Fruit fly (Drosophila melanogaster): Measurements from ENCODE around the gene Nos.

Gene Nos

dm6 chr2L:10759624-10760023, 77.7 kb downstream of the Nos start:
- peak; percentile 41 for TF ChIP-seq Sox102F (GFP tag; optimal IDR thresholded peaks at IDR 0.05)
- TF ChIP-seq Hr39 (GFP tag; optimal IDR thresholded peaks at IDR 0.05) = peak; percentile 35
- peak; percentile 11 for TF ChIP-seq dsx (GFP tag; optimal IDR thresholded peaks at IDR 0.05; ENCODE audit: poor library complexity, severe bottlenecking)
- TF ChIP-seq acj6 (GFP tag; optimal IDR thresholded peaks at IDR 0.05) = peak; percentile 61
- no peak for TF ChIP-seq Blimp-1 (GFP tag; optimal IDR thresholded peaks at IDR 0.05)
- peak; percentile 52 for TF ChIP-seq CG6792 (GFP tag; optimal IDR thresholded peaks at IDR 0.05)
- peak; percentile 26 for TF ChIP-seq Hr4 (GFP tag; optimal IDR thresholded peaks at IDR 0.05)
- peak in 1 of 2 experiments; percentile 33 for TF ChIP-seq ss (GFP tag; optimal IDR thresholded peaks at IDR 0.05)
- no peak for TF ChIP-seq CG16779 (tag; optimal IDR thresholded peaks at IDR 0.05)
- TF ChIP-seq Smox (GFP tag; optimal IDR thresholded peaks at IDR 0.05) = peak; percentile 49
- no peak for TF ChIP-seq CG6808 (GFP tag; optimal IDR thresholded peaks at IDR 0.05)
- TF ChIP-seq achi (GFP tag; optimal IDR thresholded peaks at IDR 0.05) = peak; percentile 45
- no peak for TF ChIP-seq CG9139 (GFP tag; optimal IDR thresholded peaks at IDR 0.05)
- TF ChIP-seq CG6276 (GFP tag; optimal IDR thresholded peaks at IDR 0.05) = no peak
- peak; percentile 42 for TF ChIP-seq CG8632 (GFP tag; optimal IDR thresholded peaks at IDR 0.05)
- TF ChIP-seq svp (GFP tag) = peak; percentile 69
- TF ChIP-seq Eip78C (GFP tag) = peak; percentile 83
- TF ChIP-seq topi (GFP tag; optimal IDR thresholded peaks at IDR 0.05) = peak; percentile 45
- TF ChIP-seq spab (GFP tag; optimal IDR thresholded peaks at IDR 0.05) = no peak
- TF ChIP-seq net (GFP tag; optimal IDR thresholded peaks at IDR 0.05) = no peak
- TF ChIP-seq CG10631 (GFP tag; optimal IDR thresholded peaks at IDR 0.05) = peak; percentile 53
- peak; percentile 20 for TF ChIP-seq Sox15 (GFP tag; optimal IDR thresholded peaks at IDR 0.05)
- no peak for TF ChIP-seq CG11762 (GFP tag; optimal IDR thresholded peaks at IDR 0.05; ENCODE audit: insufficient read depth)
- no peak for TF ChIP-seq dac (GFP tag; optimal IDR thresholded peaks at IDR 0.05)
- TF ChIP-seq Ets21C (GFP tag; optimal IDR thresholded peaks at IDR 0.05) = peak; percentile 20
- TF ChIP-seq CG4318 (GFP tag; optimal IDR thresholded peaks at IDR 0.05) = no peak
- TF ChIP-seq Ets96B (tag; optimal IDR thresholded peaks at IDR 0.05) = peak; percentile 61
- peak; percentile 51 for TF ChIP-seq CG31627 (GFP tag; optimal IDR thresholded peaks at IDR 0.05)
- TF ChIP-seq pdm3 (GFP tag; optimal IDR thresholded peaks at IDR 0.05) = peak; percentile 51
- TF ChIP-seq Met (GFP tag; optimal IDR thresholded peaks at IDR 0.05) = peak; percentile 33
- no peak for TF ChIP-seq fkh (GFP tag; optimal IDR thresholded peaks at IDR 0.05)
- peak; percentile 29 for TF ChIP-seq CG8319 (GFP tag; optimal IDR thresholded peaks at IDR 0.05)
- TF ChIP-seq Gug (GFP tag; IDR thresholded peaks at IDR 0.05) = no peak
- TF ChIP-seq lz (GFP tag; optimal IDR thresholded peaks at IDR 0.05) = peak; percentile 49
- TF ChIP-seq CG34406 (GFP tag; optimal IDR thresholded peaks at IDR 0.05) = peak; percentile 50
- peak; percentile 57 for TF ChIP-seq CG32006 (GFP tag; optimal IDR thresholded peaks at IDR 0.05)
- TF ChIP-seq salr (GFP tag; optimal IDR thresholded peaks at IDR 0.05) = peak in 1 of 2 experiments; percentile 26
- TF ChIP-seq CG6163 (GFP tag; IDR thresholded peaks at IDR 0.05) = peak; percentile 71
- peak; percentile 32 for TF ChIP-seq CG1621 (tag; optimal IDR thresholded peaks at IDR 0.05)
- TF ChIP-seq esn (GFP tag; optimal IDR thresholded peaks at IDR 0.05) = peak; percentile 46
- TF ChIP-seq CG8119 (GFP tag; IDR thresholded peaks at IDR 0.05) = no peak
- peak; percentile 51 for TF ChIP-seq cyc (GFP tag; optimal IDR thresholded peaks at IDR 0.05)
- no peak for TF ChIP-seq Hr38 (GFP tag; optimal IDR thresholded peaks at IDR 0.05)
- peak; percentile 56 for TF ChIP-seq CG3919 (GFP tag; optimal IDR thresholded peaks at IDR 0.05)
- peak; percentile 63 for TF ChIP-seq CG10669 (GFP tag; optimal IDR thresholded peaks at IDR 0.05)
- TF ChIP-seq Sox14 (GFP tag; optimal IDR thresholded peaks at IDR 0.05) = peak; percentile 51
- peak; percentile 21 for TF ChIP-seq CG7368 (GFP tag; optimal IDR thresholded peaks at IDR 0.05)
- TF ChIP-seq Eip75B (GFP tag; optimal IDR thresholded peaks at IDR 0.05) = peak; percentile 54
- TF ChIP-seq CG11902 (GFP tag; optimal IDR thresholded peaks at IDR 0.05) = peak; percentile 3
- TF ChIP-seq CG3032 (tag; optimal IDR thresholded peaks at IDR 0.05) = peak; percentile 38
- peak; percentile 37 for TF ChIP-seq OdsH (GFP tag; optimal IDR thresholded peaks at IDR 0.05)
